Fruit fly (Drosophila melanogaster): ENCODE data around the gene Ttc1.

Gene Ttc1

DNA sequence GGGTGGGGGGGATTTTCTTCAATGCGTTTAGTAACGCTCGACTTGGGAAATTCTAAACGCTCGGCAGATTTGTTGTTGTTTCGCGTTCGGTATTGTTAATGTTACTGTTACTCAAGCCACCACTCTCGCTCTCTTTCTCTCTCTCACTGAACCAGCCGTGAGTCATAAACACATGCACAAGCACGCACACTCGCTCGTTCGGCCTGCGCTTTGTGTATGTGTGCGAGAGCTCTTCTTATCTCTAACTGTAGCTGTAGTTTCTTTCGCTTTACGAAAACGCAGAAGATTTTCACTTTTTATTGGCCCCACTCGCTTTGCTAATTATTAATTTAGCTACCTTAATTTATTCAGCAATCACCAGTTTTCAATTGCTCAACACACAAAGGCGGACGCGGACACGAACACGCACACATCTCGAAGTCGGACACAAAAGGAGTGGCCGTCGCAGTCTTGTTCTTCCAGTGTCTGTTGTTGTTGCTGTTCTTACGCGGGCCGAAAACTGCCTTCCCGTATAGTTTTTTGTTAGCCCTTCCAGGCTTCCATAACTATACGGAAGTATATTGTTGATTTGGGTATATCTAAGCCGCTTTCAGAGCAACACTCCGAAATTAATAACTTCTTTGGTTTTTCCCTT, 10.3 kb upstream of the Ttc1 start:
- TF ChIP-seq CG17801 (GFP tag; optimal IDR thresholded peaks at IDR 0.05; ENCODE audit: partially characterized antibody): peak; percentile 39

DNA sequence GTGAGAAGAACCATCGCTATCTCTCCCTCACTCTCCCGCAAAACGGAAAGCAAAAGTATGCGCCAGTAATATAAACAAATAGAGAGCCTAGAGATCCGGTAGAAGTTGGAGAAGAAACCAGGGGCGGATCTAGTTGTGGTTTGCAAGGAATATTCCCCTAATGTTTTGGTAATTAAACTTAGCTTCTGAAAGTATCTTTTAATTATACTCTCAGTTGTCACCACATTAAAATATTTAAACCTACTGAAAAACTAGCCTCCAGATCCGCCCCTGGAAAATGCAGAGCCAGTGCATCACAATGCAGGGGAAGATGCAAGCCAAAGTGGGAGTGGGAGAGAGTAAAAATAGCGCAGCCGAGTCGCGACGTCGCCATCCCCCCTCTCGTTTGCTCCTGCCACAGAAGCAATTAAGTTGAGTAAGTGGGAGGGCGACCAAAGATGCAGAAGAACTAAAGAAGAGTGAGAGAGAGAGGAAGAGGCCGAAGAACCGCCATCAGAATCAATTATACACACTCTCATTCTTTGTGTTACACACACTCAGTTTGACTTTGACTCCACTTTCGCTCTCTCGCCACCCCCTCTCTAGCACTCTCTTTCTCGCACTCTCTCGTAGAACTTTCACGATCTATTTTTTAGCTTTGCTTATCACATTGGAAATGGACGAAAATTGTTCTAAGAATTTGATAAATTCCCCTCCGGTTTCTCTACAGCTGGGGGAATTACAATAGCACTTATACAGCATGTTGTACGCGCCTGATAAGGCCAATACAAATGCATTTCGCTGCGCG, 6.6 kb upstream of the Ttc1 start:
- TF ChIP-seq CG17801 (GFP tag; optimal IDR thresholded peaks at IDR 0.05; ENCODE audit: partially characterized antibody): peak; percentile 95

dm6 chr3R:16448378-16449134, 5.7 kb upstream of the Ttc1 start:
- peak; percentile 15 for TF ChIP-seq CG17801 (GFP tag; optimal IDR thresholded peaks at IDR 0.05; ENCODE audit: partially characterized antibody)

DNA sequence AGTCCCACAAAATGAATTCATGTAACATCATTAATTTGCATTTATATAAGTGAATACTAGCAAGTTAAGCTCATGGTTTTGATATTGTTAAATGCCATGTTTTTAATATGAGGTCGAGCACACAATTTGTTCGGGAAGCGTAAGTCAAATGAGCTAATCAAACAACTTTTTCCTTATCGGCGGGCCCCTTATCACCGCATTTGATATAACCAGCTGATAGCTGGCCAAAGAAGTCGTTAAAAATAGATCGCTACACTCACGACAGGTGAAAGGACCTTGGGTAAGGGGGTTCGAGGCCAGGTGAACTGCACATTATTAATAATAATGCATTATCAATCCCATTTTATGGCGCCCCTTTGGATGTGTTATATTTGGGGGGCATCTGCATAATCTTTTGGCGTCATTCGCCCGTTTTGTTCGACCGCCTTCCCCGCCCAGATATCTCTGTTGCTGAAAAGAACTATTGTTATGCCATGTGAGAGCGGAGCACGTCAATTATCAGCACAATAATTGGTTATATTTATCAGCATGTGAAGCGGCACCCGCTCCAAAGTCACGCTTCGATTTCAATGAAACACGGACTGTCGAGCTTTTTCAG, 4.7 kb upstream of the Ttc1 start:
- no peak for TF ChIP-seq CG17801 (GFP tag; optimal IDR thresholded peaks at IDR 0.05; ENCODE audit: partially characterized antibody)

DNA sequence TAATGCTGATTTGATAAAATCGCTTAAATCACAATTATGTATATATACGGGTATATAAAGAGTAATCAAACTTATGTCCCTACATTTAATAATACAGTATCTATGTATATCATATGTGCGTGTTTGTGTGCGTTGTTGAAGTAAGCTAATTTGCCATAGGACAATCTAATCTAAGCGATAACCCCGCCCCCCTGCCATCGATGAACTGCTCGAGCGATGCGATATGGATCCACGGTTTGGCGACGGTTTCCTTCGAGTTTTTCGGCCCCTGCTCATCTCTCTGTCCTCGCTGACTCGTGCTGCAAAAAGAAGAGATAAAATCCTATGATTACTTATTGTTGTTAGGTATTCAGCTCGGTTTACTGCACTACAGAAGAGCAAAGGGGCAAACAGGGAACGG, 4.0 kb upstream of the Ttc1 start:
- no peak for TF ChIP-seq CG17801 (GFP tag; optimal IDR thresholded peaks at IDR 0.05; ENCODE audit: partially characterized antibody)

- TF ChIP-seq CG17801 (GFP tag; optimal IDR thresholded peaks at IDR 0.05; ENCODE audit: partially characterized antibody): peak; percentile 61
Observed at dm6 chr3R:16441367-16441923, 1.4 kb downstream of the Ttc1 start, which contains the start of gene ema. Gene ema, minus strand, starts transcription at chr3R:16441661.

- TF ChIP-seq CG17801 (GFP tag; optimal IDR thresholded peaks at IDR 0.05; ENCODE audit: partially characterized antibody): no peak
Observed at dm6 chr3R:16436374-16437037, 6.3 kb downstream of the Ttc1 start, which contains the start of gene mRpS33. Gene mRpS33, minus strand, starts transcription at chr3R:16436597.

DNA sequence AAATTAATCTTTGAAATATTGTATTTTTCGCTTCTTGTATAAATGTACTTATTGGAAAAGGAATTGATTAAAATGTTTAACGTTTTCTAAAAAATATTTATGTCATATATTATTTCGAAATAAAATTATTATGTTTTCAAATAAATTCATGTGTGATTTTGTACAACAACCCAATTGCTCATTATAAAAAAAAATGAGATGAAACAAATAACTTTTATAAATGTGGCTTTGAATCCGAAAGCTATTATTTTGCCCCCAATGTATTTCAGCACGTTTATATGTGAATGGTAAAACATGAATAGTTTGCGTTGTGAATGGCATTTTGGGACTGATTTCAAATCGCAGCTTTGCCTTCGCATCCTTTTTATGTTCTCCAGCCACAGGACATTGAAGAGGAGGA, 8.2 kb downstream of the Ttc1 start, which contains the start of gene CG14881:
Gene CG14881, plus strand, starts transcription at position 301 of the 400 bp plus-strand sequence.
- TF ChIP-seq CG17801 (GFP tag; optimal IDR thresholded peaks at IDR 0.05; ENCODE audit: partially characterized antibody): no peak

DNA sequence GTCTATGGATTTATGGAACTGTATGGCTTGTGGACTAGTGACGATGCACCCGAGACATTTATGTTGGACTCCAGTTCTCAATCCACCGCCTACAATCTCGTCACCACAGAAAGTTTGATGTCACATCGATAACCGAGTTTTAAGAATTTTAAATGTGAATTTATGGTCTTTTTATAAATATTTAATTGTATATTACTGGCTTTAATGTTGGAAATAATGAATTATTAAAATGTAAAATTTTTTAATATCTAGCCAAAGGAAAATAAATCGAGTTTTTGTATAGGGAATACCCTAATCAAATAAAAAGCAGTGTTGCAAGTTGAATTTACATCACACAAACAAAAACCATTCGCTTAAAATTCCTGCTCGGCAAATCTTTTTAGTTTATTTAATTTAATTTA, 10.1 kb downstream of the Ttc1 start, which contains the start of gene Fntb:
Gene Fntb, plus strand, starts transcription at position 334 of the 401 bp plus-strand sequence.
- TF ChIP-seq CG17801 (GFP tag; optimal IDR thresholded peaks at IDR 0.05; ENCODE audit: partially characterized antibody): peak; percentile 79

- TF ChIP-seq CG17801 (GFP tag; optimal IDR thresholded peaks at IDR 0.05; ENCODE audit: partially characterized antibody): peak; percentile 25
Observed at dm6 chr3R:16431707-16432106, 11.1 kb downstream of the Ttc1 start.

dm6 chr3R:16430381-16430780, 12.4 kb downstream of the Ttc1 start, which contains the start of gene CG31279:
Gene CG31279, plus strand, starts transcription at chr3R:16430681.
- no peak for TF ChIP-seq CG17801 (GFP tag; optimal IDR thresholded peaks at IDR 0.05; ENCODE audit: partially characterized antibody)

DNA sequence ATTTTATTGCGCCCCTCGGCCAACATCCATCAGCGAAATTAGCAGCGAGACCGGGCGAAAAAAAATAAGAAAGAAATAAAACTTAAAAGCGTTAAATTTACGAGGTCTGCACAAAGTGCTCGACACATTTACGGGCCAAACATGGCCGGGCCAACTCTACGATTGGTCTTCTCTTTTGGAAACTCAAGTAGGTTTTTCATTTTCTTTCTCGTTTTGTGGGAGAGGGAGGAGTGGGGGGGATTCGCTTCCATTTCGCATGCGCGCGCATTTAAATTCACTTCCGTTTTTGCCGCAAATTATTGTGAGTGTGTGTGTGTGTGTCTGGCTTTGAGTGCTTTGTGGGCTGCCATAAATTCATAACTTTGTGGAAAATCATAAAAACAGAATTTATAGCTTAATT, 15.3 kb downstream of the Ttc1 start:
- no peak for TF ChIP-seq CG17801 (GFP tag; optimal IDR thresholded peaks at IDR 0.05; ENCODE audit: partially characterized antibody)

dm6 chr3R:16423323-16423722, 19.5 kb downstream of the Ttc1 start:
- TF ChIP-seq CG17801 (GFP tag; optimal IDR thresholded peaks at IDR 0.05; ENCODE audit: partially characterized antibody): no peak

- TF ChIP-seq CG17801 (GFP tag; optimal IDR thresholded peaks at IDR 0.05; ENCODE audit: partially characterized antibody): no peak
Observed at dm6 chr3R:16416508-16416907, 26.3 kb downstream of the Ttc1 start.

Data from ovary, adult (tissue).